Worm (Caenorhabditis elegans): ENCODE data around the gene aass-1.

DNA sequence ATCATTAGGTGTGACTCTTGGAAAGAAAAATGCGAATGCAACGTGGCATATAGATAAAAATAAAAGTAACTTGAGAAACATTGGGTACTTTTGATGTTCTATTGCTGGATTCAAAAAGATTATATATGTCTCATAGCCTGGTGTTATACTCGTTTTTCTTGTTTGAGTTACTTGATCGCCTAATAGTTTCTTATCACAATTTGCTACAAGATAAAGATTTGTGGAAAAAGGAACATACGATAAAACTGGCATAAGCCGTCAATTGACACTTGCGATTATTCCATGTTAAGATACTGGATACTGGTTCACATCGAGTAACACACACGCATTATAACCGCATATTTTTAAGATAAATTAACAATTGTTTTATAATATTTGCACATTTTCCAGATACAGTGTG lies 7.5 kb downstream of the aass-1 start, which contains the start of gene grl-19:
- TF ChIP-seq nhr-25 (tag; optimal IDR thresholded peaks at IDR 0.05; ENCODE audit: borderline replicate concordance, insufficient read depth) (no peak), ceh-28 (tag; optimal IDR thresholded peaks at IDR 0.05) (no peak), nhr-28 (tag; optimal IDR thresholded peaks at IDR 0.05) (no peak), hmg-1.1 (GFP tag; IDR thresholded peaks at IDR 0.05) (no peak)
